Worm (Caenorhabditis elegans) whole organism, L4 larva: ENCODE results near the gene F18A12.2.

ENCODE experiments used
- D1046.2 ChIP-seq: fragments of 200-800 bp; sonication (Bioruptor generic); IDR thresholded peaks from 2 replicates; pipeline ENCODE4 v1.3.6; 2022; ENCODE audit warnings: missing genetic modification characterization, missing compliant biosample characterization
- F26F4.8 ChIP-seq: fragments of 200-800 bp; sonication (Bioruptor generic); conservative IDR thresholded peaks from 2 replicates; pipeline ENCODE4 v1.3.6; 2022; ENCODE audit warnings: missing genetic modification characterization, missing compliant biosample characterization
- T26A8.4 ChIP-seq: fragments of 200-800 bp; sonication (Bioruptor generic); IDR thresholded peaks from 2 replicates; pipeline ENCODE4 v1.3.6; 2022; ENCODE audit warnings: missing genetic modification characterization, missing compliant biosample characterization
- Y105C5A.15 ChIP-seq: fragments of 200-800 bp; sonication (Bioruptor generic); IDR thresholded peaks from 2 replicates; pipeline ENCODE4 v1.3.6; 2022; ENCODE audit warnings: missing genetic modification characterization, missing compliant biosample characterization
- Y75B8A.6 ChIP-seq: fragments of 200-800 bp; sonication (Bioruptor generic); IDR thresholded peaks from 2 replicates; pipeline ENCODE4 v1.3.6; 2022; ENCODE audit warnings: missing genetic modification reagents, missing genetic modification characterization, missing compliant biosample characterization
- aha-1 ChIP-seq: fragments of 150-350 bp; peaks from one replicate; lab custom pipeline; 2014; ENCODE audit warnings: missing biosample characterization, missing genetic modification characterization
- aly-2 ChIP-seq: sonication (generic microtip); optimal IDR thresholded peaks from 2 replicates; lab custom pipeline; 2018; ENCODE audit warnings: missing biosample characterization, missing genetic modification characterization
- ama-1 ChIP-seq: fragments of 150-350 bp; optimal IDR thresholded peaks from 2 replicates; lab custom pipeline; 2014; ENCODE audit warnings: inconsistent platforms, mixed read lengths
- arid-1 ChIP-seq: fragments of 200-800 bp; sonication (Bioruptor generic); conservative IDR thresholded peaks from 2 replicates; pipeline ENCODE4 v1.3.6; 2022; ENCODE audit warnings: missing genetic modification reagents, missing genetic modification characterization, missing compliant biosample characterization
- attf-4 ChIP-seq: sonication (generic microtip); optimal IDR thresholded peaks from 3 replicates; lab custom pipeline; 2017; ENCODE audit warnings: missing biosample characterization, missing genetic modification characterization
- ceh-32 ChIP-seq: sonication (generic microtip); optimal IDR thresholded peaks from 2 replicates; lab custom pipeline; 2016; ENCODE audit warnings: mild to moderate bottlenecking, missing genetic modification characterization, missing compliant biosample characterization; ENCODE audit not compliant: poor library complexity
- cey-2 ChIP-seq: sonication (generic microtip); optimal IDR thresholded peaks from 3 replicates; lab custom pipeline; 2017; ENCODE audit warnings: missing genetic modification characterization, mild to moderate bottlenecking, missing compliant biosample characterization, antibody characterized with exemption, borderline replicate concordance; ENCODE audit not compliant: insufficient read depth
- daf-12 ChIP-seq: fragments of 150-350 bp; optimal IDR thresholded peaks from 2 replicates; lab custom pipeline; 2014; ENCODE audit warnings: missing biosample characterization, missing genetic modification reagents, missing genetic modification characterization
- daf-16 ChIP-seq, 3 experiments: sonication (generic microtip); optimal IDR thresholded peaks; 2 replicates each; lab custom pipeline; 2016 to 2017; ENCODE audit warnings: missing genetic modification characterization in 3 of 3, missing genetic modification reagents in 3 of 3, mild to moderate bottlenecking in 2 of 3, missing compliant biosample characterization in 2 of 3, missing biosample characterization in 1 of 3, moderate library complexity in 1 of 3
- dmd-9 ChIP-seq: fragments of 200-800 bp; sonication (Bioruptor generic); IDR thresholded peaks from 2 replicates; pipeline ENCODE4 v1.3.6; 2022; ENCODE audit warnings: missing genetic modification reagents, missing genetic modification characterization, missing compliant biosample characterization
- duxl-1 ChIP-seq: sonication (generic microtip); optimal IDR thresholded peaks from 2 replicates; lab custom pipeline; 2016; ENCODE audit warnings: mild to moderate bottlenecking, missing genetic modification characterization, moderate library complexity, missing compliant biosample characterization; ENCODE audit not compliant: poor library complexity
- egl-43 ChIP-seq: fragments of 200-800 bp; sonication (Bioruptor generic); IDR thresholded peaks from 2 replicates; pipeline ENCODE4 v1.3.6; 2022; ENCODE audit warnings: missing genetic modification reagents, missing genetic modification characterization, missing compliant biosample characterization
- fkh-10 ChIP-seq: fragments of 150-350 bp; optimal IDR thresholded peaks from 2 replicates; lab custom pipeline; 2014; ENCODE audit warnings: missing biosample characterization, missing genetic modification reagents, missing genetic modification characterization
- lim-7 ChIP-seq: fragments of 200-800 bp; sonication (Bioruptor generic); IDR thresholded peaks from 2 replicates; pipeline ENCODE4 v1.3.6; 2022; ENCODE audit warnings: missing genetic modification characterization, missing compliant biosample characterization
- lin-1 ChIP-seq: fragments of 200-800 bp; sonication (Bioruptor generic); IDR thresholded peaks from 2 replicates; pipeline ENCODE4 v1.3.6; 2022; ENCODE audit warnings: missing genetic modification reagents, missing genetic modification characterization, missing compliant biosample characterization
- lin-13 ChIP-seq: fragments of 150-350 bp; optimal IDR thresholded peaks from 2 replicates; lab custom pipeline; 2014; ENCODE audit warnings: missing biosample characterization, missing genetic modification reagents, missing genetic modification characterization
- madf-5 ChIP-seq, 2 experiments: fragments of 200-800 bp; sonication (Bioruptor generic); IDR thresholded peaks; 2 replicates each; pipeline ENCODE4 v1.3.6; 2022; ENCODE audit warnings: missing compliant biosample characterization in 2 of 2, missing genetic modification characterization in 2 of 2
- madf-9 ChIP-seq: fragments of 200-800 bp; sonication (Bioruptor generic); conservative IDR thresholded peaks from 2 replicates; pipeline ENCODE4 v1.3.6; 2022; ENCODE audit warnings: missing genetic modification reagents, missing genetic modification characterization, missing compliant biosample characterization
- mes-2 ChIP-seq: sonication (generic microtip); optimal IDR thresholded peaks from 2 replicates; lab custom pipeline; 2016; ENCODE audit warnings: missing genotype, mild to moderate bottlenecking, missing genetic modification characterization, missing compliant biosample characterization; ENCODE audit not compliant: poor library complexity, severe bottlenecking
- mxl-3 ChIP-seq: fragments of 200-800 bp; sonication (Bioruptor generic); optimal IDR thresholded peaks from 2 replicates; lab custom pipeline; 2018; ENCODE audit warnings: mild to moderate bottlenecking, missing genetic modification characterization, missing compliant biosample characterization
- nhr-102 ChIP-seq: sonication (generic microtip); optimal IDR thresholded peaks from 2 replicates; lab custom pipeline; 2016; ENCODE audit warnings: mild to moderate bottlenecking, missing genetic modification characterization, moderate library complexity, missing compliant biosample characterization
- nhr-25 ChIP-seq: sonication (generic microtip); optimal IDR thresholded peaks from 2 replicates; lab custom pipeline; 2017; ENCODE audit warnings: missing genetic modification characterization, mild to moderate bottlenecking, missing compliant biosample characterization, antibody characterized with exemption, moderate library complexity, borderline replicate concordance; ENCODE audit not compliant: insufficient read depth
- nhr-76 ChIP-seq: fragments of 150-350 bp; optimal IDR thresholded peaks from 2 replicates; lab custom pipeline; 2014; ENCODE audit warnings: missing biosample characterization, missing genetic modification characterization
- nhr-77 ChIP-seq: fragments of 150-350 bp; optimal IDR thresholded peaks from 2 replicates; lab custom pipeline; 2014; ENCODE audit warnings: missing biosample characterization, missing genetic modification characterization
- set-16 ChIP-seq: fragments of 200-800 bp; sonication (Bioruptor generic); IDR thresholded peaks from 2 replicates; pipeline ENCODE4 v1.3.6; 2022; ENCODE audit warnings: missing genetic modification reagents, missing genetic modification characterization, missing compliant biosample characterization
- skn-1 ChIP-seq: fragments of 150-350 bp; optimal IDR thresholded peaks from 2 replicates; lab custom pipeline; 2014; ENCODE audit warnings: missing biosample characterization, missing genetic modification characterization
- snpc-1.2 ChIP-seq: fragments of 200-800 bp; sonication (Bioruptor generic); IDR thresholded peaks from 2 replicates; pipeline ENCODE4 v1.3.6; 2022; ENCODE audit warnings: missing genetic modification reagents, missing genetic modification characterization, missing compliant biosample characterization
- snpc-4 ChIP-seq: fragments of 150-350 bp; optimal IDR thresholded peaks from 2 replicates; lab custom pipeline; 2014; ENCODE audit warnings: missing biosample characterization, missing genetic modification characterization
- tag-97 ChIP-seq: fragments of 200-800 bp; sonication (Bioruptor generic); IDR thresholded peaks from 2 replicates; pipeline ENCODE4 v1.3.6; 2022; ENCODE audit warnings: missing genetic modification characterization, missing compliant biosample characterization
- unc-130 ChIP-seq: sonication (generic microtip); optimal IDR thresholded peaks from 2 replicates; lab custom pipeline; 2016; ENCODE audit warnings: missing genetic modification reagents, missing genetic modification characterization, missing compliant biosample characterization
- unc-39 ChIP-seq: sonication (generic microtip); optimal IDR thresholded peaks from 2 replicates; lab custom pipeline; 2017; ENCODE audit warnings: missing biosample characterization, missing genetic modification characterization
- zip-11 ChIP-seq: fragments of 200-800 bp; sonication (Bioruptor generic); IDR thresholded peaks from 2 replicates; pipeline ENCODE4 v1.3.6; 2022; ENCODE audit warnings: missing genetic modification characterization, missing compliant biosample characterization
- ztf-11 ChIP-seq: fragments of 150-350 bp; optimal IDR thresholded peaks from 2 replicates; lab custom pipeline; 2014; ENCODE audit warnings: missing biosample characterization, missing genetic modification characterization

Gene F18A12.2

DNA sequence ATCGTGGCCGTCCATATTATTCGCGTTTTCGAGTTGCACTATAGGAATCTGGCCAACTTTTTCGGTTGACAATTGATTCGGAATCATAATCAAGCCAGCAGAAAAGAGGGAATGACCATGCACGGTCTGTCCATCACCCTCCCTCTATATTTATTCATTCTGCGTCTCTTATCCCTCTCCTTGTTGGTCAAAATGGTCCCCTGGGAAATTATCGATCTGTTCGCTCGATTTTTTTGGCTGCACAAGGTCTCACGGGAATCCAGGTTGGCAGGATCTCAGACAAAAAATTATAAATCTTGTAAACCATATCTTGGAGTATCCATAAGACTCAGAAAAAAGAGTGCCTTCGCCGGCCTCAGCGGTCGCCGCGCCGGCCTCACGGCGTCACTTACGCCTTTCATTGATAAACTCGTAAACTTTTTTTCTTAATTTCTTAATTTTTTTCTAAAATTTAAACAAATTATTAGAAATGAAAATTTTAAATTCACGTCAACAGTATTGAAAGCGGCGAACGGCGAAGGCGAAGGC, at the start of gene F18A12.2, which contains the start of gene F18A12.7:
TSS of gene F18A12.2 (plus strand) at position 478 of the 528 bp plus-strand sequence.
TSS of gene F18A12.7 (minus strand) at position 101 of the 528 bp plus-strand sequence.
- TF ChIP-seq duxl-1 (no peak), D1046.2 (no peak), egl-43 (GFP tag; lab: Robert Waterston, UW) (no peak), nhr-77 (no peak), mxl-3 (GFP tag; lab: Kevin White, UChicago) (no peak), nhr-76 (tag; lab: Kevin White, UChicago) (no peak), zip-11 (no peak), lin-13 (GFP tag; lab: Kevin White, UChicago) (no peak), tag-97 (GFP tag; lab: Robert Waterston, UW) (no peak), daf-16 (GFP tag; optimal IDR thresholded peaks at IDR 0.05; lab: Kevin White, UChicago) (no peak), daf-16 (tag; optimal IDR thresholded peaks at IDR 0.05; lab: Kevin White, UChicago) (no peak), unc-130 (GFP tag; lab: Kevin White, UChicago) (no peak), dmd-9 (GFP tag; lab: Robert Waterston, UW) (no peak), Y75B8A.6 (GFP tag; lab: Robert Waterston, UW) (no peak), snpc-4 (tag; lab: Kevin White, UChicago) (no peak), Y105C5A.15 (GFP tag; lab: Robert Waterston, UW) (no peak), aly-2 (tag; lab: Kevin White, UChicago) (no peak), F26F4.8 (GFP tag; lab: Robert Waterston, UW) (no peak), aha-1 (no peak), set-16 (GFP tag; lab: Robert Waterston, UW) (no peak), mes-2 (tag; lab: Kevin White, UChicago) (no peak)

DNA sequence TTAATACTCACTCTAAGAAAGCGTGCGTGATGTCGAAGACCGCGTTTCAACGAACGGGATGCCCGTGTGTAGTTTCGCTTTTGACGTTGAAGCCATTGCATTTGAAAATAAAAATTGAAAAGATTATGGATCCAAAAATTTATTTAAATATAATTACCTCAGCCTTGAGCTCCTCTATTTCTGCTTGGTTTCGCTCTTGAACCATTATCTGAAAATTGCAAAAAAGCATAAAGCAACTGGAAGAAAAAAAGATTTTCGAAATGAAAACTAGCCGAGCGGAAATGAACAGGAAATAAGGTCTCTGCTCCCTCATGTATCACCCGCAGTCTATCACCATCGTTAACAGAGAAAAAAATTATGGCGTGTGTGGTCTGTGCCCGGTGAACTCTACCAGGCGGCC, 47.6 kb upstream of the F18A12.2 start, which contains the start of gene Y49F6C.6:
TSS of gene Y49F6C.6 (minus strand) at position 101 of the 400 bp plus-strand sequence.
- TF ChIP-seq ceh-32 (tag; lab: Kevin White, UChicago) (no peak), lin-1 (GFP tag; lab: Robert Waterston, UW) (no peak)

DNA sequence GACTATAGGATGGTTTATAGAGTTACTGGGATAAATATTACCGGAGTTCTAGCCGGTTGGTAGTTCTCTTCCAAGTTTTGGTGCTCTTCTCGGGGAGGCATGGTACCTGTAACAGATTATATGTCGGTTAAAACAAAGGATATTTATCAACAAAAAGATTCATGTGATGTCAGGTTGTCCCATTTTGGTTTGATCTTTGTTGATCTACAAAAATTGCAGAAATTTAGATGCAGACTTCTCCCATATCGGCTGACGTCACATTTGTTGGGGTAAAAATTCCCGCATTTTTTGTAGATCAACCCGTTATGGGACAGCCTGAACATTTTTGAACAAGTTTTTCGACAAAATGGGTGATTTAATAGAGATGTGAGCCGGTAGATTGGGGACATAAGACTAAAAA, 46.6 kb upstream of the F18A12.2 start, which contains the start of gene Y49F6C.7:
TSS of gene Y49F6C.7 (minus strand) at position 101 of the 400 bp plus-strand sequence.
- TF ChIP-seq F26F4.8 (GFP tag; lab: Robert Waterston, UW) = no peak
- TF ChIP-seq madf-5 (GFP tag; IDR thresholded peaks at IDR 0.05; lab: Robert Waterston, UW) = no peak
- no peak for TF ChIP-seq dmd-9 (GFP tag; lab: Robert Waterston, UW)
- no peak for TF ChIP-seq skn-1 (tag; lab: Kevin White, UChicago)
- no peak for TF ChIP-seq unc-39
- no peak for TF ChIP-seq ama-1 (lab: Kevin White, UChicago)
- TF ChIP-seq lim-7 (GFP tag; lab: Robert Waterston, UW) = no peak
- no peak for TF ChIP-seq T26A8.4 (GFP tag; lab: Robert Waterston, UW)
- TF ChIP-seq arid-1 = no peak
- TF ChIP-seq fkh-10 = no peak
- no peak for TF ChIP-seq daf-12 (tag; lab: Kevin White, UChicago)
- TF ChIP-seq snpc-1.2 (GFP tag; lab: Robert Waterston, UW) = no peak
- no peak for TF ChIP-seq nhr-25 (tag; lab: Kevin White, UChicago)
- no peak for TF ChIP-seq nhr-102
- no peak for TF ChIP-seq tag-97 (GFP tag; lab: Robert Waterston, UW)
- TF ChIP-seq attf-4 = no peak
- no peak for TF ChIP-seq madf-9 (GFP tag; lab: Robert Waterston, UW)
- TF ChIP-seq cey-2 (tag; lab: Kevin White, UChicago) = no peak
- no peak for TF ChIP-seq ztf-11 (tag; lab: Kevin White, UChicago)
- TF ChIP-seq unc-130 (GFP tag; lab: Kevin White, UChicago) = no peak
- TF ChIP-seq, all 104 proteins: peak for 0
